Fruit fly (Drosophila melanogaster): Measurements from ENCODE around the gene CG3558.

CG3558 gene

dm6 chr2L:3003399-3003798 lies 10.7 kb downstream of the CG3558 start (continued):
- peak; percentile 16 for TF ChIP-seq tin (GFP tag; optimal IDR thresholded peaks at IDR 0.05)
- TF ChIP-seq CG2116 (GFP tag; optimal IDR thresholded peaks at IDR 0.05): no peak
- no peak for TF ChIP-seq CHES-1-like (GFP tag; optimal IDR thresholded peaks at IDR 0.05)
- TF ChIP-seq unc-4 (GFP tag; IDR thresholded peaks at IDR 0.05; ENCODE audit: partially characterized antibody): no peak
- TF ChIP-seq btn (GFP tag; optimal IDR thresholded peaks at IDR 0.05): peak; percentile 30
- TF ChIP-seq CG11723 (GFP tag; optimal IDR thresholded peaks at IDR 0.05): peak; percentile 20
- TF ChIP-seq tap (tag; optimal IDR thresholded peaks at IDR 0.05): no peak
- no peak for TF ChIP-seq ranshi (GFP tag; IDR thresholded peaks at IDR 0.05)
- TF ChIP-seq gem (tag; optimal IDR thresholded peaks at IDR 0.05): peak; percentile 76
- TF ChIP-seq CG17328 (GFP tag; IDR thresholded peaks at IDR 0.05): peak; percentile 38; the same call in 1 of the 2 replicates
- TF ChIP-seq CG12942 (GFP tag; optimal IDR thresholded peaks at IDR 0.05): peak; percentile 25
- TF ChIP-seq ara (GFP tag; IDR thresholded peaks at IDR 0.05): peak; percentile 46; the same call in 1 of the 2 replicates
- TF ChIP-seq CG2202 (tag; optimal IDR thresholded peaks at IDR 0.05): peak; percentile 4
- no peak for TF ChIP-seq abd-A (tag; optimal IDR thresholded peaks at IDR 0.05)
- TF ChIP-seq Gsc (GFP tag; IDR thresholded peaks at IDR 0.05): no peak
- peak; percentile 28 for TF ChIP-seq Dek (tag; optimal IDR thresholded peaks at IDR 0.05)
- TF ChIP-seq Xbp1 (GFP tag; optimal IDR thresholded peaks at IDR 0.05): peak; percentile 33
- no peak for TF ChIP-seq cwo (GFP tag; optimal IDR thresholded peaks at IDR 0.05)
- TF ChIP-seq hbn (GFP tag; IDR thresholded peaks at IDR 0.05; ENCODE audit: partially characterized antibody): no peak
- TF ChIP-seq kah (GFP tag; optimal IDR thresholded peaks at IDR 0.05): peak; percentile 51
- peak; percentile 43 for TF ChIP-seq CG6254 (GFP tag; optimal IDR thresholded peaks at IDR 0.05)
- peak; percentile 30 for TF ChIP-seq CG10267 (tag; optimal IDR thresholded peaks at IDR 0.05)
- TF ChIP-seq CG8944 (GFP tag; optimal IDR thresholded peaks at IDR 0.05): no peak
- TF ChIP-seq fd64A (GFP tag; optimal IDR thresholded peaks at IDR 0.05): peak; percentile 52
- peak; percentile 19 for TF ChIP-seq Camta (GFP tag; optimal IDR thresholded peaks at IDR 0.05)
- peak; percentile 62 for TF ChIP-seq CG12219 (GFP tag; optimal IDR thresholded peaks at IDR 0.05)
- no peak for TF ChIP-seq CG14965 (GFP tag; optimal IDR thresholded peaks at IDR 0.05; ENCODE audit: borderline replicate concordance)
- no peak for TF ChIP-seq Usf (GFP tag; optimal IDR thresholded peaks at IDR 0.05)
- peak; percentile 57 for TF ChIP-seq CG12659 (GFP tag; optimal IDR thresholded peaks at IDR 0.05)
- TF ChIP-seq CG8388 (GFP tag; optimal IDR thresholded peaks at IDR 0.05): peak; percentile 71
- TF ChIP-seq danr (GFP tag; IDR thresholded peaks at IDR 0.05): no peak
- TF ChIP-seq CG7372 (GFP tag; IDR thresholded peaks at IDR 0.05): no peak
- peak; percentile 20 for TF ChIP-seq pum (GFP tag; optimal IDR thresholded peaks at IDR 0.05)
- peak; percentile 76 for TF ChIP-seq Drgx (GFP tag; IDR thresholded peaks at IDR 0.05)
- peak; percentile 8 for TF ChIP-seq Fer1 (GFP tag; optimal IDR thresholded peaks at IDR 0.05)
- no peak for TF ChIP-seq ERR (GFP tag; optimal IDR thresholded peaks at IDR 0.05)
- TF ChIP-seq CG8281 (tag; optimal IDR thresholded peaks at IDR 0.05): peak; percentile 15
- TF ChIP-seq Ptx1 (GFP tag; IDR thresholded peaks at IDR 0.05): peak; percentile 68
- TF ChIP-seq CG34422 (GFP tag; IDR thresholded peaks at IDR 0.05): no peak
- peak; percentile 54 for TF ChIP-seq CoRest (tag; optimal IDR thresholded peaks at IDR 0.05)
- TF ChIP-seq Oli (tag; optimal IDR thresholded peaks at IDR 0.05): peak; percentile 63
- TF ChIP-seq Sox100B (GFP tag; optimal IDR thresholded peaks at IDR 0.05): peak; percentile 75
- TF ChIP-seq fd3F (GFP tag; optimal IDR thresholded peaks at IDR 0.05): peak; percentile 6
- TF ChIP-seq CG9437 (GFP tag; optimal IDR thresholded peaks at IDR 0.05): peak; percentile 40
- no peak for TF ChIP-seq klu (GFP tag; IDR thresholded peaks at IDR 0.05)
- no peak for TF ChIP-seq CG30020 (tag; optimal IDR thresholded peaks at IDR 0.05)
- no peak for TF ChIP-seq CG10959 (GFP tag; IDR thresholded peaks at IDR 0.05)
- TF ChIP-seq nau (GFP tag; optimal IDR thresholded peaks at IDR 0.05): peak; percentile 54
- no peak for TF ChIP-seq CG31365 (tag; optimal IDR thresholded peaks at IDR 0.05)
- no peak for TF ChIP-seq sug (tag; optimal IDR thresholded peaks at IDR 0.05)
- TF ChIP-seq CG1647 (GFP tag; optimal IDR thresholded peaks at IDR 0.05): no peak
